Fruit fly (Drosophila melanogaster) whole organism, embryonic: ENCODE data around the gene TotB.

Source experiments
- Abd-B ChIP-seq: fragments of 200-800 bp; sonication (Bioruptor generic); optimal IDR thresholded peaks from 2 replicates; lab custom pipeline; 2018; ENCODE audit warnings: missing biosample characterization, mild to moderate bottlenecking, missing genetic modification characterization, moderate library complexity
- Awh ChIP-seq: fragments of 200-800 bp; sonication (Bioruptor generic); IDR thresholded peaks from 2 replicates; pipeline ENCODE4, ENCODE4 v1.3.6; 2022; ENCODE audit warnings: missing biosample characterization, missing genetic modification characterization
- Bdp1 ChIP-seq: fragments of 200-800 bp; sonication (Bioruptor generic); optimal IDR thresholded peaks from 3 replicates; lab custom pipeline; 2016; ENCODE audit warnings: missing biosample characterization, missing genetic modification characterization
- Bgb ChIP-seq: fragments of 200-800 bp; sonication (Bioruptor generic); IDR thresholded peaks from 2 replicates; pipeline ENCODE4 v1.3.6; 2022; ENCODE audit warnings: missing biosample characterization, missing genetic modification characterization; ENCODE audit not compliant: partially characterized antibody
- CG10979 ChIP-seq: fragments of 200-800 bp; sonication (Bioruptor generic); optimal IDR thresholded peaks from 2 replicates; lab custom pipeline; 2018; ENCODE audit warnings: missing biosample characterization, mild to moderate bottlenecking, missing genetic modification characterization, moderate library complexity
- CG11247 ChIP-seq: fragments of 200-800 bp; sonication (Bioruptor generic); IDR thresholded peaks from 2 replicates; pipeline ENCODE4 v1.3.6; 2022; ENCODE audit warnings: missing biosample characterization, missing genetic modification characterization
- CG12071 ChIP-seq: fragments of 200-800 bp; sonication (Bioruptor generic); optimal IDR thresholded peaks from 3 replicates; lab custom pipeline; 2018; ENCODE audit warnings: missing biosample characterization, mild to moderate bottlenecking, missing genetic modification characterization
- CG12299 ChIP-seq: fragments of 200-800 bp; sonication (Bioruptor generic); optimal IDR thresholded peaks from 2 replicates; lab custom pipeline; 2018; ENCODE audit warnings: missing biosample characterization, mild to moderate bottlenecking, missing genetic modification characterization
- CG13123 ChIP-seq: fragments of 200-800 bp; sonication (Bioruptor generic); optimal IDR thresholded peaks from 2 replicates; lab custom pipeline; 2016; ENCODE audit warnings: missing biosample characterization, missing genetic modification characterization
- CG13775 ChIP-seq: fragments of 200-800 bp; sonication (Bioruptor generic); optimal IDR thresholded peaks from 3 replicates; lab custom pipeline; 2017; ENCODE audit warnings: missing biosample characterization, mild to moderate bottlenecking, missing genetic modification characterization
- CG14050 ChIP-seq: fragments of 200-800 bp; sonication (Bioruptor generic); IDR thresholded peaks from 3 replicates; pipeline ENCODE4 v1.3.6; 2022; ENCODE audit warnings: missing biosample characterization, missing genetic modification characterization
- CG1647 ChIP-seq: fragments of 200-800 bp; sonication (Bioruptor generic); optimal IDR thresholded peaks from 3 replicates; lab custom pipeline; 2016; ENCODE audit warnings: missing biosample characterization, missing genetic modification characterization
- CG18011 ChIP-seq: fragments of 200-800 bp; sonication (Bioruptor generic); optimal IDR thresholded peaks from 2 replicates; lab custom pipeline; 2017; ENCODE audit warnings: missing biosample characterization, missing genetic modification characterization, mild to moderate bottlenecking, moderate library complexity, missing genotype
- CG33557 ChIP-seq: fragments of 200-800 bp; sonication (Bioruptor generic); optimal IDR thresholded peaks from 2 replicates; lab custom pipeline; 2019; ENCODE audit warnings: missing biosample characterization, mild to moderate bottlenecking, missing genetic modification characterization, moderate library complexity
- CG34422 ChIP-seq: fragments of 200-800 bp; sonication (Bioruptor generic); IDR thresholded peaks from 3 replicates; pipeline ENCODE4 v1.3.6; 2022; ENCODE audit warnings: missing biosample characterization, missing genetic modification characterization
- CG3847 ChIP-seq: fragments of 200-800 bp; sonication (Bioruptor generic); IDR thresholded peaks from 2 replicates; pipeline ENCODE4 v1.3.6; 2022; ENCODE audit warnings: missing biosample characterization, missing genetic modification characterization
- CG4360 ChIP-seq: fragments of 200-800 bp; sonication (Bioruptor generic); IDR thresholded peaks from 2 replicates; pipeline ENCODE4 v1.3.6; 2022; ENCODE audit warnings: missing biosample characterization, missing genetic modification characterization
- CG4854 ChIP-seq: fragments of 200-800 bp; sonication (Bioruptor generic); optimal IDR thresholded peaks from 2 replicates; lab custom pipeline; 2016; ENCODE audit warnings: missing biosample characterization, missing genetic modification characterization, inconsistent platforms
- CG6175 ChIP-seq: fragments of 200-800 bp; sonication (Bioruptor generic); IDR thresholded peaks from 3 replicates; pipeline ENCODE4 v1.3.6; 2022; ENCODE audit warnings: missing biosample characterization, missing genetic modification characterization
- Ets65A ChIP-seq: fragments of 200-800 bp; sonication (Bioruptor generic); peaks from one replicate; lab custom pipeline; 2016; ENCODE audit warnings: missing biosample characterization, missing genetic modification characterization
- Gug ChIP-seq: fragments of 200-800 bp; sonication (Bioruptor generic); IDR thresholded peaks from 4 replicates; pipeline ENCODE4 v1.3.6; 2022; ENCODE audit warnings: missing biosample characterization, missing genetic modification characterization
- Hmr ChIP-seq: fragments of 200-800 bp; sonication (Bioruptor generic); optimal IDR thresholded peaks from 3 replicates; lab custom pipeline; 2017; ENCODE audit warnings: mild to moderate bottlenecking, missing biosample characterization, missing genetic modification reagents, missing genetic modification characterization
- Jarid2 ChIP-seq: fragments of 200-800 bp; sonication (Bioruptor generic); optimal IDR thresholded peaks from 3 replicates; lab custom pipeline; 2017; ENCODE audit warnings: mild to moderate bottlenecking, missing biosample characterization, missing genetic modification reagents, missing genetic modification characterization
- MESR4 ChIP-seq: fragments of 200-800 bp; sonication (Bioruptor generic); optimal IDR thresholded peaks from 2 replicates; lab custom pipeline; 2018; ENCODE audit warnings: missing biosample characterization, mild to moderate bottlenecking, missing genetic modification characterization, moderate library complexity
- Myb ChIP-seq: fragments of 200-800 bp; sonication (Bioruptor generic); optimal IDR thresholded peaks from 2 replicates; lab custom pipeline; 2016; ENCODE audit warnings: missing biosample characterization, missing genetic modification characterization
- NC2α ChIP-seq: fragments of 200-800 bp; sonication (Bioruptor generic); optimal IDR thresholded peaks from 2 replicates; lab custom pipeline; 2016; ENCODE audit warnings: missing biosample characterization, missing genetic modification characterization
- NfI ChIP-seq: fragments of 200-800 bp; sonication (Bioruptor generic); optimal IDR thresholded peaks from 3 replicates; lab custom pipeline; 2018; ENCODE audit warnings: missing biosample characterization, mild to moderate bottlenecking, missing genetic modification characterization, moderate library complexity
- Ptx1 ChIP-seq: fragments of 200-800 bp; sonication (Bioruptor generic); IDR thresholded peaks from 2 replicates; pipeline ENCODE4 v1.3.6; 2022; ENCODE audit warnings: missing biosample characterization, missing genetic modification characterization
- Sox100B ChIP-seq: fragments of 200-800 bp; sonication (Bioruptor generic); optimal IDR thresholded peaks from 3 replicates; lab custom pipeline; 2018; ENCODE audit warnings: missing biosample characterization, mild to moderate bottlenecking, missing genetic modification characterization
- btn ChIP-seq: fragments of 200-800 bp; sonication (Bioruptor generic); optimal IDR thresholded peaks from 2 replicates; lab custom pipeline; 2016; ENCODE audit warnings: missing biosample characterization, missing genetic modification characterization
- chm ChIP-seq: fragments of 200-800 bp; sonication (Bioruptor generic); IDR thresholded peaks from 2 replicates; pipeline ENCODE4 v1.3.6; 2022; ENCODE audit warnings: missing biosample characterization, missing genetic modification characterization
- dati ChIP-seq: fragments of 200-800 bp; sonication (Bioruptor generic); IDR thresholded peaks from 2 replicates; pipeline ENCODE4 v1.3.6; 2022; ENCODE audit warnings: missing biosample characterization, missing genetic modification characterization
- dysf ChIP-seq: fragments of 200-800 bp; sonication (Bioruptor generic); IDR thresholded peaks from 3 replicates; pipeline ENCODE4 v1.3.6; 2022; ENCODE audit warnings: missing biosample characterization, missing genetic modification characterization
- emc ChIP-seq: fragments of 200-800 bp; sonication (Bioruptor generic); optimal IDR thresholded peaks from 2 replicates; lab custom pipeline; 2016; ENCODE audit warnings: missing biosample characterization, missing genetic modification characterization
- en ChIP-seq: fragments of 200-800 bp; sonication (Bioruptor generic); optimal IDR thresholded peaks from 2 replicates; lab custom pipeline; 2016; ENCODE audit warnings: missing biosample characterization, missing genetic modification characterization
- gsb ChIP-seq: fragments of 200-800 bp; sonication (Bioruptor generic); IDR thresholded peaks from 2 replicates; pipeline ENCODE4 v1.3.6; 2022; ENCODE audit warnings: missing biosample characterization, missing genetic modification characterization
- gsb-n ChIP-seq: fragments of 200-800 bp; sonication (Bioruptor generic); optimal IDR thresholded peaks from 3 replicates; lab custom pipeline; 2018; ENCODE audit warnings: missing biosample characterization, mild to moderate bottlenecking, missing genetic modification characterization
- ind ChIP-seq: fragments of 200-800 bp; sonication (Bioruptor generic); optimal IDR thresholded peaks from 3 replicates; lab custom pipeline; 2016; ENCODE audit warnings: missing biosample characterization, missing genetic modification characterization
- inv ChIP-seq: fragments of 200-800 bp; sonication (Bioruptor generic); IDR thresholded peaks from 2 replicates; pipeline ENCODE4 v1.3.6; 2022; ENCODE audit warnings: missing biosample characterization, missing genetic modification characterization; ENCODE audit not compliant: partially characterized antibody
- jumu ChIP-seq: fragments of 200-800 bp; sonication (Bioruptor generic); optimal IDR thresholded peaks from 3 replicates; lab custom pipeline; 2016; ENCODE audit warnings: missing biosample characterization, missing genetic modification characterization
- peb ChIP-seq: fragments of 200-800 bp; sonication (Bioruptor generic); IDR thresholded peaks from 2 replicates; pipeline ENCODE4 v1.3.6; 2022; ENCODE audit warnings: missing biosample characterization, missing genetic modification characterization
- pzg ChIP-seq: fragments of 200-800 bp; sonication (Bioruptor generic); optimal IDR thresholded peaks from 3 replicates; lab custom pipeline; 2018; ENCODE audit warnings: missing biosample characterization, mild to moderate bottlenecking, missing genetic modification characterization, moderate library complexity
- scrt ChIP-seq: fragments of 200-800 bp; sonication (Bioruptor generic); optimal IDR thresholded peaks from 2 replicates; lab custom pipeline; 2018; ENCODE audit warnings: missing biosample characterization, mild to moderate bottlenecking, missing genetic modification characterization, moderate library complexity
- sim ChIP-seq: fragments of 200-800 bp; sonication (Bioruptor generic); IDR thresholded peaks from 2 replicates; pipeline ENCODE4 v1.3.6; 2022; ENCODE audit warnings: missing biosample characterization, missing genetic modification characterization
- sima ChIP-seq: fragments of 200-800 bp; sonication (Bioruptor generic); optimal IDR thresholded peaks from 2 replicates; lab custom pipeline; 2016; ENCODE audit warnings: missing biosample characterization, missing genetic modification characterization
- sna ChIP-seq: fragments of 200-800 bp; sonication (Bioruptor generic); IDR thresholded peaks from 2 replicates; pipeline ENCODE4 v1.3.6; 2022; ENCODE audit warnings: missing biosample characterization, missing genetic modification characterization; ENCODE audit not compliant: partially characterized antibody
- tgo ChIP-seq: fragments of 200-800 bp; sonication (Bioruptor generic); IDR thresholded peaks from 3 replicates; pipeline ENCODE4 v1.3.6; 2022; ENCODE audit warnings: missing biosample characterization, missing genetic modification characterization
- tin ChIP-seq: fragments of 200-800 bp; sonication (Bioruptor generic); optimal IDR thresholded peaks from 3 replicates; lab custom pipeline; 2016; ENCODE audit warnings: missing biosample characterization, missing genetic modification characterization
- tll ChIP-seq, 2 experiments: fragments of 200-800 bp in 1 of 2; fragments of >200 bp in 1 of 2; sonication (Bioruptor generic) in 1 of 2; optimal IDR thresholded peaks; 2 replicates each; lab custom pipeline; 2017 to 2019; ENCODE audit warnings: missing biosample characterization in 2 of 2, missing genetic modification characterization in 2 of 2, mild to moderate bottlenecking in 1 of 2, moderate library complexity in 1 of 2
- wor ChIP-seq: fragments of 200-800 bp; sonication (Bioruptor generic); IDR thresholded peaks from 2 replicates; pipeline ENCODE4 v1.3.6; 2022; ENCODE audit warnings: missing biosample characterization, missing genetic modification characterization
- zfh2 ChIP-seq: fragments of 200-800 bp; sonication (Bioruptor generic); optimal IDR thresholded peaks from 2 replicates; lab custom pipeline; 2016; ENCODE audit warnings: missing biosample characterization, missing genetic modification characterization

TotB gene

dm6 chr3R:20901656-20902055 lies 27.9 kb downstream of the TotB start, which contains the start of gene Grik:
Gene Grik, plus strand, starts transcription at chr3R:20901956.
- TF ChIP-seq CG13775 (GFP tag; lab: Kevin White, UChicago) (no peak), Sox100B (no peak), en (no peak), tgo (no peak), CG13123 (GFP tag; lab: Kevin White, UChicago) (no peak), peb (GFP tag; lab: Robert Waterston, UW) (no peak), btn (GFP tag; lab: Kevin White, UChicago) (no peak), sim (no peak), pzg (GFP tag; lab: Kevin White, UChicago) (no peak), NfI (GFP tag; lab: Kevin White, UChicago) (no peak), CG12071 (GFP tag; lab: Kevin White, UChicago) (no peak), CG18011 (no peak), CG34422 (no peak), inv (GFP tag; lab: Robert Waterston, UW) (no peak), MESR4 (GFP tag; lab: Kevin White, UChicago) (no peak), Jarid2 (no peak), tll (GFP tag; optimal IDR thresholded peaks at IDR 0.05; lab: Kevin White, UChicago) (no peak), dati (no peak)
- TF ChIP-seq, all 482 proteins: peak for 0

- TF ChIP-seq CG10979 (no peak), sna (GFP tag; lab: Robert Waterston, UW) (no peak), CG12299 (tag; lab: Kevin White, UChicago) (no peak), Myb (no peak), gsb-n (tag; lab: Kevin White, UChicago) (no peak), CG14050 (GFP tag; lab: Robert Waterston, UW) (no peak), Gug (GFP tag; lab: Robert Waterston, UW) (no peak), CG34422 (no peak), emc (no peak), NC2α (GFP tag; lab: Kevin White, UChicago) (no peak), CG33557 (GFP tag; lab: Kevin White, UChicago) (no peak), Ets65A (GFP tag; lab: Kevin White, UChicago) (no peak), CG6175 (no peak), Hmr (GFP tag; lab: Kevin White, UChicago) (no peak), Awh (GFP tag; lab: Robert Waterston, UW) (no peak)
Measured at dm6 chr3R:20905418-20905817, 31.7 kb downstream of the TotB start, which contains the start of gene TotX. Gene TotX, minus strand, starts transcription at chr3R:20905518.

dm6 chr3R:20908641-20909040 lies 34.9 kb downstream of the TotB start:
- TF ChIP-seq CG4854 (GFP tag; lab: Kevin White, UChicago) (peak; percentile 17), Bgb (GFP tag; lab: Robert Waterston, UW) (peak; percentile 88), sima (GFP tag; lab: Kevin White, UChicago) (no peak), dysf (GFP tag; lab: Robert Waterston, UW) (no peak), wor (GFP tag; lab: Robert Waterston, UW) (no peak), Ptx1 (no peak), CG1647 (no peak), chm (GFP tag; lab: Robert Waterston, UW) (no peak), Bdp1 (GFP tag; lab: Kevin White, UChicago) (peak; percentile 52), jumu (GFP tag; lab: Kevin White, UChicago) (no peak), tin (GFP tag; lab: Kevin White, UChicago) (no peak), CG3847 (GFP tag; lab: Robert Waterston, UW) (peak; percentile 4; the same call in 1 of the 2 replicates), btn (GFP tag; lab: Kevin White, UChicago) (no peak), gsb (GFP tag; lab: Robert Waterston, UW) (no peak), CG4360 (GFP tag; lab: Robert Waterston, UW) (no peak), Abd-B (GFP tag; lab: Kevin White, UChicago) (peak; percentile 32), CG11247 (GFP tag; lab: Robert Waterston, UW) (no peak), zfh2 (no peak), scrt (GFP tag; lab: Kevin White, UChicago) (no peak), ind (GFP tag; lab: Kevin White, UChicago) (no peak), tgo (no peak), Myb (peak; percentile 11)
